Fruit fly (Drosophila melanogaster) Kc167 (cell line): ENCODE results near the gene CG13876.

Source experiments
- insv ChIP-seq: fragments of >200 bp; optimal IDR thresholded peaks from 3 replicates; lab custom pipeline; 2018; ENCODE audit warnings: missing external identifiers
- psq ChIP-seq: fragments of >200 bp; optimal IDR thresholded peaks from 2 replicates; lab custom pipeline; 2017; ENCODE audit warnings: missing external identifiers
- ttk ChIP-seq: sonication (Bioruptor generic); optimal IDR thresholded peaks from 2 replicates; lab custom pipeline; 2017; ENCODE audit warnings: missing external identifiers

DNA sequence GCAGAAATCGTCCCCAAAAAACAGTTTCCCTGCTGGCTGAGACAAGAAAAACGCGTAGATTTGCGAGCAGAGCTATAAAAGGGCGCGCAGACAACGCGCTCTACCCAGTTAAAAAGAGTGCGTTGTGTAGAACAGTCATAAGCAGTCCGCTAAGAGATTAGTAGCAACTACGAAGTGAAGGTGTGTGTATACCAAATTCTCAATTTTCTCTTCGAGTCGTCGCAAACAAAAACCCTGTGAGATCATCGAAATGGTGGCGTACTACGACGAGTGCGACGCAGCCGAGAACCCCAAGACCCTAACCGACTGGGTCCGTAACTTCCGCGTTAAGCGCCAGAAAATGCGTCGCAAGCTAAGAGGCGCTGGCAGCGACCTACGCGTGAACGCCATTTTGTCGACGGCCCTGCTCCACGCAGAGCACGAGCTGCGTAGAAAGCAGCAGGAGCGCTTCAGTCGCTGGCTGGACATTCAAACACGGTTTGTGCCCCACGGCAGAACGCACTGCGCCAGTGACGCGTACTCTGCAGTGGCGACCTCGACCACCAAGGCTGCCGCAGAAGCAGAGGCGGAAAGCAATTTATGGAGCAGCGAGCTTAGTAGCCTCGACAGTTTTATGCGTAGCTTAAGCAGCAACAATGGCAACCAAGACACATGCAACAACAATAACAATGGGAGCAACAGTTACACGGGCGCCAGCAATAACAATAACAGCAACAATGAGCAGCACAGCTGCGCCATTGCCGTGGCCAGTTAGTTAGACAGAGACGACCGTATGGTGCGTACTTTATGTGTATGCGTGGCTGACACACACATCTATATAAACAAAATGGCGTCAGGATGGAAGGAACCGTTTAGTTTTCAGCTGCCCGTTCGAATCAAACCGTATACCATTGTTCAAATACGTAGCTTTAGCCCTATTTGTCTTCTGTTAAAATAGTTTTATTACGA, 18.3 kb downstream of the CG13876 start:
- TF ChIP-seq psq (lab: Kevin White, UChicago) (no peak), ttk (lab: Kevin White, UChicago) (no peak), insv (lab: Kevin White, UChicago) (no peak)
